Worm (Caenorhabditis elegans) whole organism, young adult: ENCODE measurements around the gene VZK822L.2.

ENCODE experiments used
- F33H1.4 ChIP-seq: fragments of 200-800 bp; sonication (Bioruptor generic); IDR thresholded peaks from 2 replicates; pipeline ENCODE4 v1.3.6; 2022; ENCODE audit warnings: missing genetic modification reagents, missing genetic modification characterization, missing compliant biosample characterization
- F39B2.1 ChIP-seq: fragments of 200-800 bp; sonication (Bioruptor generic); IDR thresholded peaks from 2 replicates; pipeline ENCODE4 v1.3.6; 2022; ENCODE audit warnings: missing genetic modification reagents, missing genetic modification characterization, missing compliant biosample characterization
- T26A5.8 ChIP-seq: sonication (generic microtip); optimal IDR thresholded peaks from 2 replicates; lab custom pipeline; 2016; ENCODE audit warnings: missing genetic modification characterization, missing compliant biosample characterization
- ceh-40 ChIP-seq: fragments of 200-800 bp; sonication (Bioruptor generic); IDR thresholded peaks from 2 replicates; pipeline ENCODE4 v1.3.6; 2022; ENCODE audit warnings: missing genetic modification characterization, missing compliant biosample characterization
- chd-7 ChIP-seq: sonication (generic microtip); optimal IDR thresholded peaks from 2 replicates; lab custom pipeline; 2016; ENCODE audit warnings: mild to moderate bottlenecking, missing genetic modification characterization, moderate library complexity, missing compliant biosample characterization
- die-1 ChIP-seq: sonication (generic microtip); optimal IDR thresholded peaks from 2 replicates; lab custom pipeline; 2016; ENCODE audit warnings: missing genotype, mild to moderate bottlenecking, missing genetic modification characterization, missing compliant biosample characterization
- him-1 ChIP-seq: sonication (generic microtip); optimal IDR thresholded peaks from 2 replicates; lab custom pipeline; 2016; ENCODE audit warnings: missing genotype, missing genetic modification reagents, missing genetic modification characterization, missing compliant biosample characterization
- hlh-12 ChIP-seq: sonication (generic microtip); optimal IDR thresholded peaks from 2 replicates; lab custom pipeline; 2016; ENCODE audit warnings: missing genetic modification characterization, missing compliant biosample characterization
- hmg-20 ChIP-seq: fragments of 200-800 bp; sonication (Bioruptor generic); IDR thresholded peaks from 2 replicates; pipeline ENCODE4 v1.3.6; 2022; ENCODE audit warnings: missing genetic modification reagents, missing genetic modification characterization, missing compliant biosample characterization
- lin-54 ChIP-seq: fragments of 200-800 bp; sonication (Bioruptor generic); optimal IDR thresholded peaks from 2 replicates; lab custom pipeline; 2018; ENCODE audit warnings: mild to moderate bottlenecking, missing genetic modification characterization, missing compliant biosample characterization
- mes-4 ChIP-seq: sonication (generic microtip); optimal IDR thresholded peaks from 2 replicates; lab custom pipeline; 2016; ENCODE audit warnings: missing genotype, missing genetic modification characterization, missing compliant biosample characterization
- nfya-2 ChIP-seq: fragments of 200-800 bp; sonication (Bioruptor generic); IDR thresholded peaks from 2 replicates; pipeline ENCODE4 v1.3.6; 2022; ENCODE audit warnings: missing genetic modification reagents, missing genetic modification characterization, missing compliant biosample characterization
- zfh-2 ChIP-seq: fragments of 200-800 bp; sonication (Bioruptor generic); conservative IDR thresholded peaks from 2 replicates; pipeline ENCODE4 v1.3.6; 2022; ENCODE audit warnings: missing genetic modification reagents, missing genetic modification characterization, missing compliant biosample characterization

- no peak for TF ChIP-seq F39B2.1
- no peak for TF ChIP-seq chd-7 (tag; lab: Kevin White, UChicago)
- no peak for TF ChIP-seq hmg-20
- TF ChIP-seq ceh-40: no peak
- TF ChIP-seq die-1 (tag; lab: Kevin White, UChicago): no peak
- TF ChIP-seq mes-4 (tag; lab: Kevin White, UChicago): no peak
- no peak for TF ChIP-seq him-1 (tag; lab: Kevin White, UChicago)
- TF ChIP-seq nfya-2: no peak
- TF ChIP-seq hlh-12 (tag; lab: Kevin White, UChicago): no peak
- no peak for TF ChIP-seq lin-54 (GFP tag; lab: Kevin White, UChicago)
- TF ChIP-seq T26A5.8 (tag; lab: Kevin White, UChicago): no peak
- TF ChIP-seq F33H1.4 (GFP tag; lab: Robert Waterston, UW): no peak
- no peak for TF ChIP-seq zfh-2 (GFP tag; lab: Robert Waterston, UW)
Observed at ce11 chrIV:11863428-11863827, 48.4 kb upstream of the VZK822L.2 start.
